Worm (Caenorhabditis elegans): Measurements from ENCODE around the gene pgp-9.

DNA sequence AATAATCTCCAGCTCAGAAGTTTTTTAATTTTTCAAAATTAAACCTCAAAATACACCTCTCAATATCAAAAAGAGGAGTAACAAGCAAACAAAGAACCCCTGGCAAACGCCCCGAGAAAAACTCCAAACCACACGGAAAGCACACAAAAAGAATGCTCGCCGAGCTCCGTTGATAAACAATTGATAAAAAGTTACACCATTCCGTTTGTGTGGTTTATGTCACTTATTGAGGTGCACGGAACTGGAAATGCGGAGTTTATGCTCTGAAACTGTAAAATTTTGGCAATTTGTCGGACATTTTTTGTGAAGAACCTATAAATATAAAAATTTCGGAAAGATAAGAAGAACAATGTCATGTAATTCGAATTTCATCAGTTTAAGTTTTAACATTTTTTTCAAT is 3.4 kb upstream of the pgp-9 start:
- TF ChIP-seq nhr-76 (tag; optimal IDR thresholded peaks at IDR 0.05), result no peak
- no peak for TF ChIP-seq elt-1 (tag; optimal IDR thresholded peaks at IDR 0.05; ENCODE audit: borderline replicate concordance, insufficient read depth)
- TF ChIP-seq tbx-8 (GFP tag; optimal IDR thresholded peaks at IDR 0.05), result no peak
- TF ChIP-seq lsy-2 (tag; optimal IDR thresholded peaks at IDR 0.05), result no peak
- TF ChIP-seq drap-1 (GFP tag; optimal IDR thresholded peaks at IDR 0.05), result no peak
- TF ChIP-seq unc-62 (GFP tag; optimal IDR thresholded peaks at IDR 0.05), result no peak
- TF ChIP-seq blmp-1 (tag; optimal IDR thresholded peaks at IDR 0.05), result no peak
- no peak for TF ChIP-seq mep-1 (tag; optimal IDR thresholded peaks at IDR 0.05)
- TF ChIP-seq ces-1 (GFP tag; optimal IDR thresholded peaks at IDR 0.05), result no peak
- no peak for TF ChIP-seq pha-4 (tag; optimal IDR thresholded peaks at IDR 0.05)
- TF ChIP-seq snpc-4 (tag; optimal IDR thresholded peaks at IDR 0.05), result no peak
